Worm (Caenorhabditis elegans) whole organism, late embryonic: ENCODE results near the gene M01H9.2.

ENCODE experiments used
- Y22D7AL.16 ChIP-seq: sonication (generic microtip); optimal IDR thresholded peaks from 2 replicates; lab custom pipeline; 2016; ENCODE audit warnings: missing genetic modification characterization, missing compliant biosample characterization
- ceh-34 ChIP-seq: sonication (generic microtip); optimal IDR thresholded peaks from 2 replicates; lab custom pipeline; 2016; ENCODE audit warnings: mild to moderate bottlenecking, missing genetic modification characterization, missing compliant biosample characterization
- ceh-48 ChIP-seq: sonication (generic microtip); optimal IDR thresholded peaks from 2 replicates; lab custom pipeline; 2016; ENCODE audit warnings: missing genetic modification characterization, inconsistent platforms, missing compliant biosample characterization
- ets-4 ChIP-seq: sonication (generic microtip); optimal IDR thresholded peaks from 2 replicates; lab custom pipeline; 2016; ENCODE audit warnings: missing genetic modification characterization, missing compliant biosample characterization
- eyg-1 ChIP-seq: sonication (generic microtip); optimal IDR thresholded peaks from 2 replicates; lab custom pipeline; 2016; ENCODE audit warnings: missing genotype, missing genetic modification characterization, missing compliant biosample characterization
- fkh-10 ChIP-seq: fragments of 150-350 bp; optimal IDR thresholded peaks from 2 replicates; lab custom pipeline; 2014; ENCODE audit warnings: missing biosample characterization, missing genetic modification reagents, missing genetic modification characterization
- fkh-6 ChIP-seq: sonication (generic microtip); optimal IDR thresholded peaks from 2 replicates; lab custom pipeline; 2016; ENCODE audit warnings: missing genetic modification characterization, missing compliant biosample characterization
- gmeb-2 ChIP-seq: sonication (generic microtip); optimal IDR thresholded peaks from 2 replicates; lab custom pipeline; 2016; ENCODE audit warnings: missing genetic modification characterization, inconsistent platforms, missing compliant biosample characterization
- hlh-15 ChIP-seq: sonication (generic microtip); optimal IDR thresholded peaks from 2 replicates; lab custom pipeline; 2016; ENCODE audit warnings: missing genetic modification characterization, missing compliant biosample characterization
- hlh-6 ChIP-seq: sonication (generic microtip); optimal IDR thresholded peaks from 2 replicates; lab custom pipeline; 2016; ENCODE audit warnings: missing genotype, missing genetic modification characterization, missing compliant biosample characterization
- lin-11 ChIP-seq: fragments of 200-800 bp; sonication (Bioruptor generic); optimal IDR thresholded peaks from 2 replicates; lab custom pipeline; 2018; ENCODE audit warnings: mild to moderate bottlenecking, missing genetic modification characterization, missing compliant biosample characterization
- madf-2 ChIP-seq: sonication (generic microtip); optimal IDR thresholded peaks from 2 replicates; lab custom pipeline; 2017; ENCODE audit warnings: missing genetic modification characterization, missing compliant biosample characterization
- mec-3 ChIP-seq: sonication (generic microtip); optimal IDR thresholded peaks from 2 replicates; lab custom pipeline; 2016; ENCODE audit warnings: borderline replicate concordance, missing genetic modification characterization, missing compliant biosample characterization
- pha-2 ChIP-seq: sonication (generic microtip); optimal IDR thresholded peaks from 2 replicates; lab custom pipeline; 2017; ENCODE audit warnings: mild to moderate bottlenecking, missing genetic modification characterization, missing compliant biosample characterization
- pros-1 ChIP-seq: fragments of 150-350 bp; optimal IDR thresholded peaks from 2 replicates; lab custom pipeline; 2014; ENCODE audit warnings: missing biosample characterization, missing genetic modification reagents, missing genetic modification characterization
- ref-2 ChIP-seq: sonication (generic microtip); optimal IDR thresholded peaks from 2 replicates; lab custom pipeline; 2016; ENCODE audit warnings: missing genetic modification characterization, missing compliant biosample characterization
- rnt-1 ChIP-seq: sonication (generic microtip); optimal IDR thresholded peaks from 2 replicates; lab custom pipeline; 2016; ENCODE audit warnings: missing genetic modification characterization, missing compliant biosample characterization
- sox-2 ChIP-seq: fragments of 200-800 bp; sonication (Bioruptor generic); IDR thresholded peaks from 2 replicates; pipeline ENCODE4 v1.3.6; 2022; ENCODE audit warnings: missing genetic modification reagents, missing genetic modification characterization, missing compliant biosample characterization
- sox-4 ChIP-seq: sonication (generic microtip); optimal IDR thresholded peaks from 2 replicates; lab custom pipeline; 2017; ENCODE audit warnings: mild to moderate bottlenecking, missing genetic modification characterization, inconsistent platforms, missing compliant biosample characterization
- unc-42 ChIP-seq: sonication (generic microtip); optimal IDR thresholded peaks from 2 replicates; lab custom pipeline; 2016; ENCODE audit warnings: missing genotype, missing genetic modification characterization, missing compliant biosample characterization
- zip-5 ChIP-seq: sonication (generic microtip); optimal IDR thresholded peaks from 2 replicates; lab custom pipeline; 2016; ENCODE audit warnings: missing genetic modification characterization, missing compliant biosample characterization

The M01H9.2 gene

DNA sequence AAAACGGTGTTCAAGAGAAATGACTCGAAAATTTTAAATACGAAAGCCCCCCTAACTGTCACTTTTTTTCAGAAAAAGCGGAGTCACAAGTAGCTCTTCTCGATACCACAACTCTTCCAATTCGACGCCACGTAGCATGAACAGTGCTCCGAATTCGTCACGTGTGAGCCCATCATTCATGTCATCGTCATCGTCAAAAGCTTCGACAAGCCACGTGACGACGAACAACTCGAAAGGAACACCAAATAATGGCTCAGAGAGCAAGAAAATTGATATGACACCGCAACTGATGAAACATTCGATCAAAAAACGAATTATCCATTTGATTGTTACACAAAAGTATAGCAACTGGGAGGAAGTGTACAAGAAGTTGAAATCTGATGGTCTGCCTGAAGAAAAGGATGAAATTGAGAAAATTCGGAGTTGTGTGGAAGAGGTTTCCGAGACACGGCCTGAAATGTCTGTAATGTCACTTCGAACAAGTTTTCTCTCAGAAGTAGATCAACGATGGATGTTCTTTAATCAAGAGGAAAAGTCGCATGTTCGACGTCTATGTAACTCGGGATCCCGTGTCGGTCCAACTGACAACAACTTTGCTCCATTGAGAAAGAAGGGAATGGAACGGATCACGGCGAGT, 51.6 kb downstream of the M01H9.2 start:
- no peak for TF ChIP-seq ceh-34 (tag; lab: Kevin White, UChicago)
- peak; percentile 0 for TF ChIP-seq ref-2

DNA sequence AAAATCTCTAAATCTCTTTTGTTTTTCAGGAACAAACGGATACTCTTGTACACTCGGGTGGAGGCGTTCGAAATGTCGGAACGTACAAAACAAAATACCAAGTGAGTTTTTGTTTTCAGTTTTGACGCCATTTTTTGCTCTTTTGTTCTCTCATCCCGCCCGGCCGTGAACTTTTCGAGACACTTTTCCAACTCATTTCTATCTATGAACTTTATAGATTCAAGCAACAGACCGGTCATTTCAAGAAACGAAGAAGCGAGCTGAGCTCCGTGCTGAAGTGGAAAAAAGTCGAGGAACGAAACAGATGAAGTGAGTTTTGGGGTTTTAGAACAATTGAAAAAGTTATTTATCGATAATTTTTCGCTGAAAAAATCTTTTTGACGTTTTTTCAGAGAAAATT, 52.5 kb downstream of the M01H9.2 start:
- TF ChIP-seq fkh-6 (no peak), pros-1 (no peak), Y22D7AL.16 (tag; lab: Kevin White, UChicago) (no peak), fkh-10 (GFP tag; lab: Kevin White, UChicago) (no peak), rnt-1 (tag; lab: Kevin White, UChicago) (no peak), ceh-48 (tag; lab: Kevin White, UChicago) (no peak), sox-2 (GFP tag; lab: Robert Waterston, UW) (no peak), pha-2 (no peak), lin-11 (tag; lab: Kevin White, UChicago) (no peak), sox-4 (no peak), hlh-15 (no peak), gmeb-2 (no peak), mec-3 (tag; lab: Kevin White, UChicago) (no peak), madf-2 (tag; lab: Kevin White, UChicago) (no peak), unc-42 (tag; lab: Kevin White, UChicago) (no peak), ets-4 (tag; lab: Kevin White, UChicago) (no peak), eyg-1 (tag; lab: Kevin White, UChicago) (no peak), hlh-6 (tag; lab: Kevin White, UChicago) (no peak), zip-5 (tag; lab: Kevin White, UChicago) (no peak)
